Worm (Caenorhabditis elegans): ENCODE measurements around the gene K12H6.9.

Gene K12H6.9

DNA sequence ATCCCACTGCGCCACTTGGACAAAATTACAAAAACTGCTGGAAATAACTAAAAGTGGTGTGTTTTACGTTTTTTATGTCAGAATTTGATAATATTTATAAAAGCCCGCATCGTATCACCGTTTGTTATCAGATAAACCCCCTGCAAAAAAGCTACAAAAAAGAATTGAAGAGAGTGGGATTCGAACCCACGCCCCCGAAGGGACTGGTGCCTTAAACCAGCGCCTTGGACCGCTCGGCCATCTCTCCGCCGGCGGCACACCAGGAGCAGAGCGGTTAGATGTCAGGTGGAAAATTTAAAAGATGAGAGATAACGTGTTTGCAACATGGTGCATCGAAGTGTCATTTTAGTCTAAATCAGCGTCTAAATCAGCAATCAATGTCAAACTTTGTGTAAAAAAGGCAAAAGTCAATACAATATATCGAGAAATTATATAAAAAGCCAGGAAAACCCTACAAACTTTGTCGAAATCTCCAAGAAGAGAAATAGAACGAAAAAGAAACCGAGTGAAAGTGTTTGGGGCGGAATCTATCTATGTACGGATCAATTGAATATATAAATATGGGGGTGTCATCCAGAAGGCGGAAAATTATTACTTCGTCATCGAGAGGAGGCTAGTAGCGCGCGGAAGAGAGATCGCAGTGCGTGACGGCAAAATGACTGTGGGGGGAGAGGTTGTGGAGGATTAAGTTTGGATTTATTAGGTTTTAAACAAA, 37.3 kb downstream of the K12H6.9 start (continued):
- TF ChIP-seq C17E4.6 (GFP tag; IDR thresholded peaks at IDR 0.05): no peak
- no peak for TF ChIP-seq hlh-12 (tag; optimal IDR thresholded peaks at IDR 0.05)
- TF ChIP-seq mel-28 (tag; optimal IDR thresholded peaks at IDR 0.05; ENCODE audit: borderline replicate concordance): no peak
- no peak for TF ChIP-seq egl-18 (GFP tag; IDR thresholded peaks at IDR 0.05)
- TF ChIP-seq nhr-27 (tag; optimal IDR thresholded peaks at IDR 0.05): no peak
- TF ChIP-seq him-1 (tag; optimal IDR thresholded peaks at IDR 0.05): peak; percentile 87
- no peak for TF ChIP-seq sdz-38 (tag; optimal IDR thresholded peaks at IDR 0.05)
- TF ChIP-seq Y56A3A.18 (GFP tag; IDR thresholded peaks at IDR 0.05): 0 out of 2 replicates have a peak, but pooled peaks have one; percentile 50
- TF ChIP-seq mcd-1 (GFP tag; IDR thresholded peaks at IDR 0.05): peak; percentile 57
- TF ChIP-seq T26A5.8 (tag; optimal IDR thresholded peaks at IDR 0.05): no peak
- no peak for TF ChIP-seq ekl-4 (GFP tag; IDR thresholded peaks at IDR 0.05)
- TF ChIP-seq B0019.2 (GFP tag; conservative IDR thresholded peaks at IDR 0.05): no peak
- peak; percentile 56; the same call in 1 of the 2 replicates for TF ChIP-seq B0336.3 (GFP tag; IDR thresholded peaks at IDR 0.05)
- TF ChIP-seq rec-8 (tag; optimal IDR thresholded peaks at IDR 0.05): no peak
- TF ChIP-seq ztf-22 (GFP tag; optimal IDR thresholded peaks at IDR 0.05): no peak
- TF ChIP-seq let-607 (tag; optimal IDR thresholded peaks at IDR 0.05): peak in 1 of 2 experiments; percentile 11
- TF ChIP-seq T07F8.4 (tag; optimal IDR thresholded peaks at IDR 0.05): no peak
- peak; percentile 39; the same call in 1 of the 2 replicates for TF ChIP-seq rcor-1 (GFP tag; IDR thresholded peaks at IDR 0.05)
- no peak for TF ChIP-seq dpff-1 (tag; optimal IDR thresholded peaks at IDR 0.05)
- TF ChIP-seq somi-1 (GFP tag; optimal IDR thresholded peaks at IDR 0.05): no peak
- TF ChIP-seq Y95B8A.8 (GFP tag; IDR thresholded peaks at IDR 0.05): peak; percentile 26; the same call in 1 of the 2 replicates
- no peak for TF ChIP-seq K11D2.4 (GFP tag; IDR thresholded peaks at IDR 0.05)
- TF ChIP-seq akir-1 (GFP tag; optimal IDR thresholded peaks at IDR 0.05): no peak
- no peak for TF ChIP-seq snpc-3.4 (tag; optimal IDR thresholded peaks at IDR 0.05)
- no peak for TF ChIP-seq Y67H2A.10 (GFP tag; conservative IDR thresholded peaks at IDR 0.05)
- no peak for TF ChIP-seq atf-7 (tag; optimal IDR thresholded peaks at IDR 0.05)
- TF ChIP-seq B0261.1 (tag; optimal IDR thresholded peaks at IDR 0.05): peak; percentile 83
- peak; percentile 4 for TF ChIP-seq snpc-1.1 (tag; optimal IDR thresholded peaks at IDR 0.05; ENCODE audit: insufficient read depth)
- TF ChIP-seq ceh-27 (GFP tag; optimal IDR thresholded peaks at IDR 0.05): no peak
- TF ChIP-seq mxl-1 (tag; optimal IDR thresholded peaks at IDR 0.05): no peak
- TF ChIP-seq attf-5 (GFP tag; optimal IDR thresholded peaks at IDR 0.05): no peak
- no peak for TF ChIP-seq lsy-27 (tag; optimal IDR thresholded peaks at IDR 0.05; ENCODE audit: borderline replicate concordance, insufficient read depth)
- no peak for TF ChIP-seq hmg-20 (GFP tag; IDR thresholded peaks at IDR 0.05)
- TF ChIP-seq F55B11.4 (tag; optimal IDR thresholded peaks at IDR 0.05; ENCODE audit: borderline replicate concordance, insufficient read depth): no peak
- no peak for TF ChIP-seq hlh-26 (GFP tag; conservative IDR thresholded peaks at IDR 0.05)
- peak; percentile 42; the same call in 1 of the 2 replicates for TF ChIP-seq lin-26 (GFP tag; IDR thresholded peaks at IDR 0.05)
- TF ChIP-seq ccch-3 (GFP tag; optimal IDR thresholded peaks at IDR 0.05): no peak
- TF ChIP-seq Y79H2A.3 (GFP tag; conservative IDR thresholded peaks at IDR 0.05): no peak
- no peak for TF ChIP-seq attf-6 (GFP tag; IDR thresholded peaks at IDR 0.05)
- peak; percentile 18 for TF ChIP-seq madf-10 (tag; optimal IDR thresholded peaks at IDR 0.05)
- TF ChIP-seq zfh-2 (GFP tag; conservative IDR thresholded peaks at IDR 0.05): peak; percentile 61
- TF ChIP-seq lag-1 (GFP tag; IDR thresholded peaks at IDR 0.05): no peak
- TF ChIP-seq F22D6.2 (tag; optimal IDR thresholded peaks at IDR 0.05): no peak
- TF ChIP-seq snpc-4 (GFP tag; optimal IDR thresholded peaks at IDR 0.05): no peak
- no peak for TF ChIP-seq snpc-4 (tag; optimal IDR thresholded peaks at IDR 0.05)
- TF ChIP-seq egl-44 (GFP tag; IDR thresholded peaks at IDR 0.05): peak; percentile 83; the same call in 1 of the 2 replicates
